Worm (Caenorhabditis elegans): Measurements from ENCODE around the gene K10C2.12.

K10C2.12 gene

ce11 chrX:6419113-6419512 is 1.5 kb downstream of the K10C2.12 start:
- TF ChIP-seq ama-1 (optimal IDR thresholded peaks at IDR 0.05) (no peak), zag-1 (tag; optimal IDR thresholded peaks at IDR 0.05) (no peak)

- TF ChIP-seq ceh-28 (tag; optimal IDR thresholded peaks at IDR 0.05) (no peak), lin-15B (tag; optimal IDR thresholded peaks at IDR 0.05) (no peak), ztf-11 (tag; optimal IDR thresholded peaks at IDR 0.05) (no peak), elt-1 (tag; optimal IDR thresholded peaks at IDR 0.05) (no peak), sea-2 (GFP tag; optimal IDR thresholded peaks at IDR 0.05) (no peak), jun-1 (tag; optimal IDR thresholded peaks at IDR 0.05) (no peak), ztf-4 (tag; optimal IDR thresholded peaks at IDR 0.05) (no peak), nhr-43 (tag; optimal IDR thresholded peaks at IDR 0.05; ENCODE audit: poor library complexity, severe bottlenecking) (no peak), nhr-23 (tag; optimal IDR thresholded peaks at IDR 0.05) (peak; percentile 43), unc-39 (tag; optimal IDR thresholded peaks at IDR 0.05) (no peak), nhr-25 (tag; optimal IDR thresholded peaks at IDR 0.05) (peak; percentile 63), nhr-77 (tag; optimal IDR thresholded peaks at IDR 0.05) (no peak), nhr-76 (tag; optimal IDR thresholded peaks at IDR 0.05) (no peak), fos-1 (tag; optimal IDR thresholded peaks at IDR 0.05) (no peak), elt-3 (tag; optimal IDR thresholded peaks at IDR 0.05) (peak in 1 of 3 experiments; percentile 48)
Observed at ce11 chrX:6416357-6417087, 4.1 kb downstream of the K10C2.12 start, which contains the start of gene T22E5.6. Gene T22E5.6 (minus strand): TSS chrX:6416407.

DNA sequence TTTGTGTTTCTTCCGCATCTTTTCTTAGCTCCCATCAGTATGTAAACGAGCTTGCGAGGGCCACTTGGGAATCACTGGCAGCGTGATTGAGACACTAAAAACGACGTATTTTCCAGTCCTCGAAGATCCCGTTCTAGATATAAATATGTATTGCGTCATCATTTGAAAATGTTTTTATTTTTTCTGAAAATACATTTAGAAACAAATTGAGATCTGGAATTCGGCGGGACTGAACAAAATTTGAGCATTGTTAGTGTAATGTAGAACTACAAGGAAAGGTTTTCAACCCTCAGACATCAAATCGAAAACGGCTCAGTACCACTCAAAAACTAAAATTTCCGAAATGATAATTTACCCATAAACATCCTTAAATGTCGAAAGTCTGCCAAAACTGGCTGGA is 7.0 kb downstream of the K10C2.12 start:
- TF ChIP-seq lin-39 (tag; optimal IDR thresholded peaks at IDR 0.05) (peak; percentile 31), eor-1 (tag; optimal IDR thresholded peaks at IDR 0.05) (no peak), elt-1 (tag; optimal IDR thresholded peaks at IDR 0.05) (peak; percentile 11), elt-3 (tag; optimal IDR thresholded peaks at IDR 0.05) (no peak), nhr-67 (tag; optimal IDR thresholded peaks at IDR 0.05) (no peak)

- TF ChIP-seq nhr-28 (tag; optimal IDR thresholded peaks at IDR 0.05) = no peak
- TF ChIP-seq nhr-77 (tag; optimal IDR thresholded peaks at IDR 0.05) = no peak
- no peak for TF ChIP-seq elt-1 (tag; optimal IDR thresholded peaks at IDR 0.05)
- TF ChIP-seq hmg-11 (tag; optimal IDR thresholded peaks at IDR 0.05) = no peak
- TF ChIP-seq egl-27 (tag; optimal IDR thresholded peaks at IDR 0.05) = no peak
- no peak for TF ChIP-seq lin-15B (tag; optimal IDR thresholded peaks at IDR 0.05)
- no peak for TF ChIP-seq nhr-43 (tag; optimal IDR thresholded peaks at IDR 0.05; ENCODE audit: poor library complexity, severe bottlenecking)
- no peak for TF ChIP-seq lin-39 (tag; optimal IDR thresholded peaks at IDR 0.05)
- TF ChIP-seq nhr-67 (tag; optimal IDR thresholded peaks at IDR 0.05) = no peak
- no peak for TF ChIP-seq fkh-2 (tag; optimal IDR thresholded peaks at IDR 0.05)
- TF ChIP-seq nfya-1 (tag; optimal IDR thresholded peaks at IDR 0.05; ENCODE audit: insufficient read depth) = no peak
- no peak for TF ChIP-seq ZK546.5 (tag; optimal IDR thresholded peaks at IDR 0.05)
- no peak for TF ChIP-seq unc-62 (GFP tag; optimal IDR thresholded peaks at IDR 0.05)
- no peak for TF ChIP-seq ztf-4 (tag; optimal IDR thresholded peaks at IDR 0.05)
- no peak for TF ChIP-seq sea-2 (GFP tag; optimal IDR thresholded peaks at IDR 0.05)
- TF ChIP-seq nhr-23 (tag; optimal IDR thresholded peaks at IDR 0.05) = no peak
Observed at ce11 chrX:6412575-6412974, 8.0 kb downstream of the K10C2.12 start, which contains the start of gene T22E5.1. Gene T22E5.1 (plus strand): TSS chrX:6412875.

DNA sequence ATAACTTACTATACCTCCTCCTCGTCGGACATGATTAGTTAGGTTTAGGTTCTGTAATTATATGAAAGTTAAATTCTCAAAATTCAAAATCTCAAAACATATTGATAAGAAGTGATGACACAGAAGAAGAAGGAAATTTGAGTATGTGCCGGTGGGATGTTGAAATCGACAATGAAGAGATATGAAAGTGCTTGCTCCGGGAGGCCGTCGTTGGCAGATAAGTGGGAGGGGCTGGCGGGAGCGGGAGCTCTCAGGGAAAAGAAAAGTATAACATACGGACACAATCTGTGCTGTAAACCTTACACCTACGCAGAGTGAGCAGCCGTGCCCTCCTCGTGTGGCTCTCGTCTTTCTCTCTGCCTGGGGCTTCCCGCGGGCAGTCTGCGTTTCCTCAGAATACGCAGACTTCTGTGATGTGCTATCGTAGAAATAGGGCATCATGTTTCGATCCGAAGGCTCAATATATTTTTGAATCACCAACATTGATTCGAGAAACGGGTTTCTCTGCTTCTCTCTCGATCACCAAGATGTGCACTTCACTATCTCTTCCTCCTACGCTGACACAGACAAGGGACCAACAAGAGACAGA is 10.3 kb downstream of the K10C2.12 start, which contains the start of gene mup-2:
Gene mup-2, minus strand, starts transcription at position 51 of the 589 bp plus-strand sequence.
- TF ChIP-seq ceh-16 (tag; optimal IDR thresholded peaks at IDR 0.05) = no peak
- no peak for TF ChIP-seq nhr-28 (tag; optimal IDR thresholded peaks at IDR 0.05)
- no peak for TF ChIP-seq nhr-77 (tag; optimal IDR thresholded peaks at IDR 0.05)
- peak; percentile 33 for TF ChIP-seq lin-39 (tag; optimal IDR thresholded peaks at IDR 0.05)
- no peak for TF ChIP-seq ZK546.5 (tag; optimal IDR thresholded peaks at IDR 0.05)
- no peak for TF ChIP-seq unc-62 (GFP tag; optimal IDR thresholded peaks at IDR 0.05)
- no peak for TF ChIP-seq ceh-82 (tag; optimal IDR thresholded peaks at IDR 0.05)
- peak; percentile 15 for TF ChIP-seq nfya-1 (tag; optimal IDR thresholded peaks at IDR 0.05; ENCODE audit: insufficient read depth)
- no peak for TF ChIP-seq nhr-12 (tag; optimal IDR thresholded peaks at IDR 0.05)
- no peak for TF ChIP-seq jun-1 (tag; optimal IDR thresholded peaks at IDR 0.05)
- TF ChIP-seq sea-2 (GFP tag; optimal IDR thresholded peaks at IDR 0.05) = no peak
- no peak for TF ChIP-seq nhr-25 (tag; optimal IDR thresholded peaks at IDR 0.05)
- no peak for TF ChIP-seq R02D3.7 (tag; optimal IDR thresholded peaks at IDR 0.05)
- no peak for TF ChIP-seq elt-1 (tag; optimal IDR thresholded peaks at IDR 0.05)
- TF ChIP-seq unc-39 (tag; optimal IDR thresholded peaks at IDR 0.05) = no peak
- no peak for TF ChIP-seq ztf-4 (tag; optimal IDR thresholded peaks at IDR 0.05)
- TF ChIP-seq ama-1 (optimal IDR thresholded peaks at IDR 0.05) = no peak
- TF ChIP-seq ceh-9 (tag; optimal IDR thresholded peaks at IDR 0.05) = no peak

Measured in whole organism, L3 larva.